Worm (Caenorhabditis elegans) whole organism, L4 larva: ENCODE results near the gene F25B5.5.
A peak's percentile ranks its signal among the peaks of the same experiment; 100 is the strongest.

ENCODE experiments used
- D1046.2 ChIP-seq: fragments of 200-800 bp; sonication (Bioruptor generic); IDR thresholded peaks from 2 replicates; pipeline ENCODE4 v1.3.6; 2022; ENCODE audit warnings: missing genetic modification characterization, missing compliant biosample characterization
- F10B5.3 ChIP-seq: sonication (generic microtip); optimal IDR thresholded peaks from 2 replicates; lab custom pipeline; 2016; ENCODE audit warnings: mild to moderate bottlenecking, missing genetic modification characterization, missing compliant biosample characterization
- F26F4.8 ChIP-seq: fragments of 200-800 bp; sonication (Bioruptor generic); conservative IDR thresholded peaks from 2 replicates; pipeline ENCODE4 v1.3.6; 2022; ENCODE audit warnings: missing genetic modification characterization, missing compliant biosample characterization
- F37D6.2 ChIP-seq: sonication (generic microtip); optimal IDR thresholded peaks from 2 replicates; lab custom pipeline; 2016; ENCODE audit warnings: mild to moderate bottlenecking, missing genetic modification characterization, missing compliant biosample characterization
- Y48G9A.11 ChIP-seq: fragments of 200-800 bp; sonication (Bioruptor generic); IDR thresholded peaks from 2 replicates; pipeline ENCODE4 v1.3.6; 2022; ENCODE audit warnings: missing genetic modification reagents, missing genetic modification characterization, missing compliant biosample characterization
- Y5F2A.4 ChIP-seq: fragments of 200-800 bp; sonication (Bioruptor generic); optimal IDR thresholded peaks from 2 replicates; lab custom pipeline; 2018; ENCODE audit warnings: mild to moderate bottlenecking, missing genetic modification characterization, missing compliant biosample characterization
- Y75B8A.6 ChIP-seq: fragments of 200-800 bp; sonication (Bioruptor generic); IDR thresholded peaks from 2 replicates; pipeline ENCODE4 v1.3.6; 2022; ENCODE audit warnings: missing genetic modification reagents, missing genetic modification characterization, missing compliant biosample characterization
- ZK546.5 ChIP-seq, 2 experiments: sonication (generic microtip); optimal IDR thresholded peaks; 2 replicates each; lab custom pipeline; 2017; ENCODE audit warnings: missing biosample characterization in 2 of 2, missing genetic modification characterization in 2 of 2
- aha-1 ChIP-seq: fragments of 150-350 bp; peaks from one replicate; lab custom pipeline; 2014; ENCODE audit warnings: missing biosample characterization, missing genetic modification characterization
- ama-1 ChIP-seq: fragments of 150-350 bp; optimal IDR thresholded peaks from 2 replicates; lab custom pipeline; 2014; ENCODE audit warnings: inconsistent platforms, mixed read lengths
- attf-4 ChIP-seq: sonication (generic microtip); optimal IDR thresholded peaks from 3 replicates; lab custom pipeline; 2017; ENCODE audit warnings: missing biosample characterization, missing genetic modification characterization
- ceh-44 ChIP-seq: fragments of 200-800 bp; sonication (Bioruptor generic); IDR thresholded peaks from 2 replicates; pipeline ENCODE4 v1.3.6; 2022; ENCODE audit warnings: missing genetic modification reagents, missing genetic modification characterization, missing compliant biosample characterization
- daf-16 ChIP-seq, 3 experiments: sonication (generic microtip); optimal IDR thresholded peaks; 2 replicates each; lab custom pipeline; 2016 to 2017; ENCODE audit warnings: missing genetic modification characterization in 3 of 3, missing genetic modification reagents in 3 of 3, mild to moderate bottlenecking in 2 of 3, missing compliant biosample characterization in 2 of 3, missing biosample characterization in 1 of 3, moderate library complexity in 1 of 3
- daf-8 ChIP-seq: fragments of 200-800 bp; sonication (Bioruptor generic); IDR thresholded peaks from 2 replicates; pipeline ENCODE4 v1.3.6; 2022; ENCODE audit warnings: missing genetic modification characterization, missing compliant biosample characterization
- dmd-8 ChIP-seq: fragments of 200-800 bp; sonication (Bioruptor generic); IDR thresholded peaks from 2 replicates; pipeline ENCODE4 v1.3.6; 2022; ENCODE audit warnings: missing genetic modification characterization, missing compliant biosample characterization
- duxl-1 ChIP-seq: sonication (generic microtip); optimal IDR thresholded peaks from 2 replicates; lab custom pipeline; 2016; ENCODE audit warnings: mild to moderate bottlenecking, missing genetic modification characterization, moderate library complexity, missing compliant biosample characterization; ENCODE audit not compliant: poor library complexity
- dve-1 ChIP-seq: sonication (generic microtip); optimal IDR thresholded peaks from 2 replicates; lab custom pipeline; 2017; ENCODE audit warnings: antibody characterized with exemption, mild to moderate bottlenecking, missing genetic modification characterization, missing compliant biosample characterization; ENCODE audit not compliant: insufficient read depth
- gei-8 ChIP-seq: fragments of 200-800 bp; sonication (Bioruptor generic); optimal IDR thresholded peaks from 2 replicates; lab custom pipeline; 2018; ENCODE audit warnings: mild to moderate bottlenecking, missing genetic modification characterization, missing compliant biosample characterization
- hlh-30 ChIP-seq: sonication (generic microtip); optimal IDR thresholded peaks from 2 replicates; lab custom pipeline; 2017; ENCODE audit warnings: antibody characterized with exemption, mild to moderate bottlenecking, missing genetic modification characterization, missing compliant biosample characterization; ENCODE audit not compliant: insufficient read depth
- lin-15B ChIP-seq: fragments of 150-350 bp; sonication (generic microtip); optimal IDR thresholded peaks from 3 replicates; lab custom pipeline; 2014; ENCODE audit warnings: missing biosample characterization, missing genetic modification characterization
- lin-38 ChIP-seq: fragments of 200-800 bp; sonication (Bioruptor generic); IDR thresholded peaks from 2 replicates; pipeline ENCODE4 v1.3.6; 2022; ENCODE audit warnings: missing genetic modification reagents, missing genetic modification characterization, missing compliant biosample characterization
- lin-39 ChIP-seq: fragments of 150-350 bp; optimal IDR thresholded peaks from 2 replicates; lab custom pipeline; 2014; ENCODE audit warnings: missing biosample characterization, missing genetic modification reagents, missing genetic modification characterization
- lir-3 ChIP-seq: sonication (generic microtip); optimal IDR thresholded peaks from 2 replicates; lab custom pipeline; 2016; ENCODE audit warnings: mild to moderate bottlenecking, missing genetic modification characterization, missing compliant biosample characterization
- lsy-2 ChIP-seq, 2 experiments: fragments of 150-350 bp in 1 of 2; sonication (generic microtip) in 1 of 2; optimal IDR thresholded peaks; 2 replicates each; lab custom pipeline; 2014 to 2017; ENCODE audit warnings: missing biosample characterization in 2 of 2, missing genetic modification characterization in 2 of 2
- madf-5 ChIP-seq, 2 experiments: fragments of 200-800 bp; sonication (Bioruptor generic); IDR thresholded peaks; 2 replicates each; pipeline ENCODE4 v1.3.6; 2022; ENCODE audit warnings: missing compliant biosample characterization in 2 of 2, missing genetic modification characterization in 2 of 2
- madf-9 ChIP-seq: fragments of 200-800 bp; sonication (Bioruptor generic); conservative IDR thresholded peaks from 2 replicates; pipeline ENCODE4 v1.3.6; 2022; ENCODE audit warnings: missing genetic modification reagents, missing genetic modification characterization, missing compliant biosample characterization
- mdl-1 ChIP-seq, 2 experiments: fragments of 150-350 bp in 1 of 2; sonication (generic microtip) in 1 of 2; optimal IDR thresholded peaks; 2 replicates each; lab custom pipeline; 2014 to 2017; ENCODE audit warnings: missing biosample characterization in 2 of 2, missing genetic modification characterization in 2 of 2
- mep-1 ChIP-seq: fragments of 150-350 bp; sonication (generic microtip); optimal IDR thresholded peaks from 3 replicates; lab custom pipeline; 2014; ENCODE audit warnings: missing biosample characterization, missing genetic modification characterization
- mes-2 ChIP-seq: sonication (generic microtip); optimal IDR thresholded peaks from 2 replicates; lab custom pipeline; 2016; ENCODE audit warnings: missing genotype, mild to moderate bottlenecking, missing genetic modification characterization, missing compliant biosample characterization; ENCODE audit not compliant: poor library complexity, severe bottlenecking
- mxl-2 ChIP-seq: fragments of 200-800 bp; sonication (Bioruptor generic); conservative IDR thresholded peaks from 2 replicates; pipeline ENCODE4 v1.3.6; 2022; ENCODE audit warnings: missing genetic modification reagents, missing genetic modification characterization, missing compliant biosample characterization
- mxl-3 ChIP-seq: fragments of 200-800 bp; sonication (Bioruptor generic); optimal IDR thresholded peaks from 2 replicates; lab custom pipeline; 2018; ENCODE audit warnings: mild to moderate bottlenecking, missing genetic modification characterization, missing compliant biosample characterization
- nhr-111 ChIP-seq: fragments of 200-800 bp; sonication (Bioruptor generic); optimal IDR thresholded peaks from 2 replicates; lab custom pipeline; 2018; ENCODE audit warnings: mild to moderate bottlenecking, missing genetic modification characterization, missing compliant biosample characterization
- nhr-25 ChIP-seq: sonication (generic microtip); optimal IDR thresholded peaks from 2 replicates; lab custom pipeline; 2017; ENCODE audit warnings: missing genetic modification characterization, mild to moderate bottlenecking, missing compliant biosample characterization, antibody characterized with exemption, moderate library complexity, borderline replicate concordance; ENCODE audit not compliant: insufficient read depth
- nhr-28 ChIP-seq: fragments of 150-350 bp; optimal IDR thresholded peaks from 2 replicates; lab custom pipeline; 2014; ENCODE audit warnings: missing biosample characterization, missing genetic modification characterization
- nhr-42 ChIP-seq: fragments of 200-800 bp; sonication (Bioruptor generic); IDR thresholded peaks from 2 replicates; pipeline ENCODE4 v1.3.6; 2022; ENCODE audit warnings: missing genetic modification characterization, missing compliant biosample characterization
- nhr-48 ChIP-seq: sonication (generic microtip); optimal IDR thresholded peaks from 2 replicates; lab custom pipeline; 2016; ENCODE audit warnings: mild to moderate bottlenecking, missing genetic modification characterization, missing compliant biosample characterization
- pha-4 ChIP-seq, 2 experiments: fragments of 150-350 bp in 1 of 2; fragments of 200-800 bp in 1 of 2; sonication (Bioruptor generic) in 1 of 2; IDR thresholded peaks in 1 of 2; optimal IDR thresholded peaks in 1 of 2; 2 replicates each; pipeline versions ENCODE4 v1.3.6 to Lab custom; 2014 to 2022; ENCODE audit warnings: missing genetic modification characterization in 2 of 2, missing genetic modification reagents in 2 of 2, missing biosample characterization in 1 of 2, missing compliant biosample characterization in 1 of 2
- php-3 ChIP-seq: fragments of 200-800 bp; sonication (Bioruptor generic); IDR thresholded peaks from 2 replicates; pipeline ENCODE4 v1.3.6; 2022; ENCODE audit warnings: missing genetic modification reagents, missing genetic modification characterization, missing compliant biosample characterization
- pqm-1 ChIP-seq: sonication (generic microtip); optimal IDR thresholded peaks from 2 replicates; lab custom pipeline; 2017; ENCODE audit warnings: missing biosample characterization, missing genetic modification characterization
- rbr-2 ChIP-seq: sonication (generic microtip); optimal IDR thresholded peaks from 2 replicates; lab custom pipeline; 2016; ENCODE audit warnings: missing genotype, missing genetic modification characterization, missing compliant biosample characterization
- set-16 ChIP-seq: fragments of 200-800 bp; sonication (Bioruptor generic); IDR thresholded peaks from 2 replicates; pipeline ENCODE4 v1.3.6; 2022; ENCODE audit warnings: missing genetic modification reagents, missing genetic modification characterization, missing compliant biosample characterization
- skn-1 ChIP-seq: fragments of 150-350 bp; optimal IDR thresholded peaks from 2 replicates; lab custom pipeline; 2014; ENCODE audit warnings: missing biosample characterization, missing genetic modification characterization
- snpc-4 ChIP-seq: fragments of 150-350 bp; optimal IDR thresholded peaks from 2 replicates; lab custom pipeline; 2014; ENCODE audit warnings: missing biosample characterization, missing genetic modification characterization
- spr-3 ChIP-seq: fragments of 200-800 bp; sonication (Bioruptor generic); optimal IDR thresholded peaks from 2 replicates; lab custom pipeline; 2018; ENCODE audit warnings: mild to moderate bottlenecking, missing genetic modification characterization, missing compliant biosample characterization
- unc-62 ChIP-seq, 3 experiments: fragments of 150-350 bp in 1 of 3; sonication (generic microtip); optimal IDR thresholded peaks in 2 of 3; peaks in 1 of 3; 1 replicate in 1 of 3; 2 replicates in 2 of 3; lab custom pipeline; 2014 to 2017; ENCODE audit warnings: missing biosample characterization in 3 of 3, missing genetic modification characterization in 3 of 3, missing genetic modification reagents in 3 of 3, missing genotype in 1 of 3
- vab-7 ChIP-seq: fragments of 200-800 bp; sonication (Bioruptor generic); IDR thresholded peaks from 2 replicates; pipeline ENCODE4 v1.3.6; 2022; ENCODE audit warnings: missing genetic modification reagents, missing genetic modification characterization, missing compliant biosample characterization
- zip-11 ChIP-seq: fragments of 200-800 bp; sonication (Bioruptor generic); IDR thresholded peaks from 2 replicates; pipeline ENCODE4 v1.3.6; 2022; ENCODE audit warnings: missing genetic modification characterization, missing compliant biosample characterization
- ztf-7 ChIP-seq: fragments of 150-350 bp; optimal IDR thresholded peaks from 2 replicates; lab custom pipeline; 2014; ENCODE audit warnings: missing biosample characterization, missing genetic modification characterization

F25B5.5 gene

DNA sequence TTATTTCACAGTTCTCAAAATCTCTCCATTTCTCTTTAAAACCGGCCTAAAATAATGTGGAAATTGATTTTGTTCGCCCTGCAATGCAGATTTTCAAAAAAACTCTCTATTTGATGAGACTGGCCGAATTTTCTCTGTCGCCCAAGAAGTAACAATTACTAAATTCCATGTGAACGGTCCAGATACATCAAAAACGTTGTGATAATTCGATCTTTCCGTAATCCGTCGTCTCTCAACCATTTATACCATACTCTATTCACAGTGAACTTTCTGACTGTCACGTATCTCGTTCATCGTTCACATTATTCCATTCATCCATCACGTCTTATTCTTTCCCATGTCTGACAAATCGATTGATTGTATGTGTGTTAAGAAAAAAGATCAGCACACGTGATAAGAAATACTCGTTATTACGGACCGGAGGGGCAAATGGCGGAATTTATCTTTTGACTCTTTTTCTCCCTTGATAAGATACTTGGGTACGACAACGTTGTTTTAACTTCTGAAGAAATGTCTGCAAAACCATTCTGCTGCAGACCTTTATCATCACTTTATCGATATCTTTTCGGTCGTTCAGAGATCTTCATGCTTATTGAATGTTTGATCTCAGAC is 24.8 kb downstream of the F25B5.5 start (continued):
- TF ChIP-seq hlh-30 (tag; lab: Kevin White, UChicago) (peak; percentile 62), pha-4 (GFP tag; IDR thresholded peaks at IDR 0.05; lab: Robert Waterston, UW) (no peak), pha-4 (tag; optimal IDR thresholded peaks at IDR 0.05; lab: Kevin White, UChicago) (no peak), mxl-2 (no peak), nhr-25 (tag; lab: Kevin White, UChicago) (peak; percentile 3), Y75B8A.6 (no peak), aha-1 (tag; lab: Kevin White, UChicago) (peak; percentile 88), lsy-2 (tag; optimal IDR thresholded peaks at IDR 0.05; lab: Kevin White, UChicago) (peak in 1 of 2 experiments; percentile 20), zip-11 (no peak), Y5F2A.4 (GFP tag; lab: Kevin White, UChicago) (no peak), ZK546.5 (tag; optimal IDR thresholded peaks at IDR 0.05; lab: Kevin White, UChicago) (no peak), php-3 (GFP tag; lab: Robert Waterston, UW) (no peak), rbr-2 (tag; lab: Kevin White, UChicago) (no peak), mxl-3 (GFP tag; lab: Kevin White, UChicago) (peak; percentile 70), Y48G9A.11 (GFP tag; lab: Robert Waterston, UW) (no peak), mdl-1 (tag; optimal IDR thresholded peaks at IDR 0.05; lab: Kevin White, UChicago) (peak in 1 of 2 experiments; percentile 36), lin-38 (GFP tag; lab: Robert Waterston, UW) (no peak), unc-62 (GFP tag; optimal IDR thresholded peaks at IDR 0.05 in 1 of 2; lab: Kevin White, UChicago) (peak in 1 of 2 experiments; percentile 88), unc-62 (tag; optimal IDR thresholded peaks at IDR 0.05; lab: Kevin White, UChicago) (no peak), mes-2 (no peak), set-16 (no peak), daf-8 (GFP tag; lab: Robert Waterston, UW) (no peak), pqm-1 (tag; lab: Kevin White, UChicago) (no peak), nhr-28 (peak; percentile 52), lir-3 (tag; lab: Kevin White, UChicago) (no peak), madf-9 (no peak), nhr-111 (GFP tag; lab: Kevin White, UChicago) (no peak), dve-1 (tag; lab: Kevin White, UChicago) (peak; percentile 34), spr-3 (GFP tag; lab: Kevin White, UChicago) (no peak), daf-16 (GFP tag; optimal IDR thresholded peaks at IDR 0.05; lab: Kevin White, UChicago) (no peak), daf-16 (tag; optimal IDR thresholded peaks at IDR 0.05; lab: Kevin White, UChicago) (no peak), F10B5.3 (tag; lab: Kevin White, UChicago) (no peak), lin-15B (tag; lab: Kevin White, UChicago) (no peak), ztf-7 (no peak), duxl-1 (tag; lab: Kevin White, UChicago) (no peak), lin-39 (tag; lab: Kevin White, UChicago) (no peak), gei-8 (GFP tag; lab: Kevin White, UChicago) (no peak), mep-1 (tag; lab: Kevin White, UChicago) (peak; percentile 12), D1046.2 (GFP tag; lab: Robert Waterston, UW) (no peak)

DNA sequence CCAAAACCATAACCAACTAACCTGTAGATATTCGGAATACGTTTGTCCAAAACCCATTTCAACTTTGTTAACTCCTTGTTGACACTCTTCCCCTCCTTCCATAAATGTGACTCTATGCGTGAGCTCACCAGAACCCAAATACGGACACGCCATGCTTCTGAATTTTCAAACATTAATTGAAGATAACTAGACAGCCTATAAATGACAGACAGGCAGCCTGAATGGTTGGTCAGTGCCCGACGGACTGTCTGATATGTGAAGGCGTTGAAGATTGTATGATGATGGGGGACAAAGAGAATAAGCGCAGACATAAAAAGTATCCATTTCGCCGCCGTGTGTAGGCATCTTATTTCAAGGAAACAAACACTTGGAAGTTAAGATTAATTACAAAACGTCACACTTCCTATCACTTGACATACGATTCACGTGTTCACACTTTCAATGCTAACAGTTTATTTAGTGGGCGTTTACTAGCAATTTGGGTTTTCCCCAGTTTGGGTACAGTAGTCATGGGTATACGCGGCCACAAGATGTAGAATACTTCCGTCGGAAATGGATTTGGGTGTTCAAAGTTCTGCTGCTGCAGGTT is 26.0 kb downstream of the F25B5.5 start, which contains the start of the genes tdo-2 and C28H8.2:
tdo-2 (minus strand) TSS at position 157 of the 589 bp plus-strand sequence.
C28H8.2 (plus strand) TSS at position 524 of the 589 bp plus-strand sequence.
- TF ChIP-seq lir-3 (tag; lab: Kevin White, UChicago) = no peak
- no peak for TF ChIP-seq madf-5 (GFP tag; IDR thresholded peaks at IDR 0.05; lab: Robert Waterston, UW)
- peak; percentile 56 for TF ChIP-seq ama-1 (lab: Kevin White, UChicago)
- no peak for TF ChIP-seq vab-7 (GFP tag; lab: Robert Waterston, UW)
- no peak for TF ChIP-seq F37D6.2
- peak; percentile 85 for TF ChIP-seq nhr-48 (tag; lab: Kevin White, UChicago)
- no peak for TF ChIP-seq mxl-2
- TF ChIP-seq attf-4 = no peak
- no peak for TF ChIP-seq ceh-44 (GFP tag; lab: Robert Waterston, UW)
- no peak for TF ChIP-seq skn-1 (tag; lab: Kevin White, UChicago)
- TF ChIP-seq dmd-8 = no peak
- TF ChIP-seq snpc-4 (tag; lab: Kevin White, UChicago) = no peak
- TF ChIP-seq unc-62 (GFP tag; optimal IDR thresholded peaks at IDR 0.05 in 1 of 2; lab: Kevin White, UChicago) = peak in 1 of 2 experiments; percentile 99
- no peak for TF ChIP-seq unc-62 (tag; optimal IDR thresholded peaks at IDR 0.05; lab: Kevin White, UChicago)
- no peak for TF ChIP-seq Y5F2A.4 (GFP tag; lab: Kevin White, UChicago)
- no peak for TF ChIP-seq F26F4.8 (GFP tag; lab: Robert Waterston, UW)
- TF ChIP-seq nhr-42 = no peak
